Fruit fly (Drosophila melanogaster): ENCODE measurements around the gene vn.
A peak's percentile ranks its signal among the peaks of the same experiment; 100 is the strongest.

vn gene

DNA sequence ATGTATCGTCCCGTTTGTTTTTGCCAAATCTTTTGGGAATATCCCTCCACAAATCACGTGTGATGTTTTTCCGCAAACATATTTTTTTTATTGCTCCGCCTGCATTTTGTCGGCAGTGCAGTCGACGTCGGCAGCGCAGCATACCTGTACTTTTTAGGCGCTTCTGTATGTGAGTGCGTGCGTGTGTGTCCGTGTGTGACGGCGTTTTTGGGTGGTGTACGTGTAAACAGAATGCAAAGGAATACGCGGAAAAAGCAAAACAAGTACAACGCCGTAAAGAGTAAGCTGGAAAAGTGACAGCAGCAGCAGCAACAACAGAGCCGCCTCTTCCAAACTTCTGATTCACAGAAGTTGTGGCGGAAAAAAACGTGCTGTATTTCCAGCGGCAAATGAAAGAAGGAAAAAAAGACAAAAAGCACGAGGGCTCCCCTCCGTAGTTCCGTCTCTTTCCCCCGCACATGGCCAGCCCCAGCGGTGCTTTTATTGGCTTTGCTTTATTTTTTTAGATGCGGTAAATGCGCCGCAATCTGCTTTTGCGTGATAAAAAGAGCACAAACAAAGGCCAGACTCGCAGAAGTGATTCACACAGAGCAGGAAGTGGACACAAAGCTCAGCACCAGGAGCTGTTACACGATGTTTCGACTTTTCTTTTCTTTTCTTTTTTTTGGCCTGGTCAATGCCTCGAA is 75.2 kb downstream of the vn start:
- TF ChIP-seq Dif (GFP tag; optimal IDR thresholded peaks at IDR 0.05; ENCODE audit: partially characterized antibody) (peak; percentile 8), psq (GFP tag; optimal IDR thresholded peaks at IDR 0.05) (peak; percentile 95), CG9705 (GFP tag; optimal IDR thresholded peaks at IDR 0.05) (peak; percentile 15), jim (GFP tag; optimal IDR thresholded peaks at IDR 0.05) (peak; percentile 41), Sp1 (GFP tag; optimal IDR thresholded peaks at IDR 0.05) (peak; percentile 60), HLH106 (tag; optimal IDR thresholded peaks at IDR 0.05) (peak; percentile 9), fru (GFP tag; optimal IDR thresholded peaks at IDR 0.05) (no peak), Rel (GFP tag; optimal IDR thresholded peaks at IDR 0.05) (no peak), Rel (tag; optimal IDR thresholded peaks at IDR 0.05) (peak; percentile 95), rgr (GFP tag; optimal IDR thresholded peaks at IDR 0.05) (no peak), Dfd (GFP tag; optimal IDR thresholded peaks at IDR 0.05) (no peak), Vsx2 (GFP tag; optimal IDR thresholded peaks at IDR 0.05; ENCODE audit: partially characterized antibody) (no peak)

DNA sequence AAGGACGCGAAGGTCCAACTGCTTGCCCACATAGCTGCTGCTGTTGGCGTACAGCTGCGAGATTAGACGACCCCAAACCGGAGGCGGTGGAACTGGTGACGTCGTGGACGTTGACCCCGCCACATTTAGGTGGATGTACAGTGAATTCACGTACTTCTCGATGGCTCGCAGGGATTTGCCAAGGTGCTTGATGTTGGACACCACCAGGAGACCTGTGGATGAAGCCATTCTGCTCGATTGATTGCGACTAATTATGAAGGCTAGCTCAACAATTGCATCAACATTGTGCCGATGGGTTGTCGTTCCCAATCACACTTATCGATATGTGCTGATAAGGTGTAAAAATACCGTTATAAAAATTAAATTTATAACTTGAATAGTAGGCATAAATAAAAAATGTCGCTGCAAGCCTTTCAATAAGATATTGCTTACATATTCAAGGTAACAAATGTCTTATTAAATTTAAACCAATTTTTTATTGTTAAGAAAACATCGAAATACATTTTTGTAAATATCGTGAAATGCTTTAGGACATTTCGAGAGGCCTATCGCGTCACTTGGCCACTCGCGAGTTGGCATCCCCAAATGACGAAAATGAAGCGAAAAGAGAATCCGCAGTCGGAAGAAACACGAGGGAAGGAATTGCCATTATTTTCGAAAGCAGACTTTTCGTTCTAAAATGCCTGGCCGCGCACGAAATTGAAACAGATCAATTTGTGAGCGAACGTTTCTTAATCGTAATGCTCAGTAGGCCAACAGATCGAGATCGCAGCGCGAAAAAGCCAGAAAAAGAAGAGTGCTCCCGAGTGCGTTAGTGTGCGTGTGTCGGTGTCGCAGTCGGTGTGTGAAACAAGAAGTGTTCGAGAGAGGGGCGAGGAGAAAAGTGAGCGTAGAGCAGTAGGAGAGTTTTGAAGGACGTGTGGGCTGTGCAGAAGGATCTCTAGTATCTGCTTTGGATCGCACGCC is 76.6 kb downstream of the vn start, which contains the start of the genes Ppat-Dpck and scny:
Gene Ppat-Dpck, minus strand, starts transcription at position 263 of the 966 bp plus-strand sequence.
Gene scny, plus strand, starts transcription at position 471 of the 966 bp plus-strand sequence.
- TF ChIP-seq tai (GFP tag; optimal IDR thresholded peaks at IDR 0.05) (no peak), foxo (GFP tag; optimal IDR thresholded peaks at IDR 0.05) (peak in 1 of 2 experiments; percentile 43), fru (GFP tag; optimal IDR thresholded peaks at IDR 0.05) (no peak), Hnf4 (GFP tag; optimal IDR thresholded peaks at IDR 0.05) (no peak), sv (GFP tag; optimal IDR thresholded peaks at IDR 0.05) (no peak), CG9705 (GFP tag; optimal IDR thresholded peaks at IDR 0.05) (no peak), GATAd (GFP tag; optimal IDR thresholded peaks at IDR 0.05) (no peak), N (GFP tag; optimal IDR thresholded peaks at IDR 0.05) (peak; percentile 49), dsf (GFP tag; optimal IDR thresholded peaks at IDR 0.05; ENCODE audit: borderline replicate concordance) (no peak), CrebA (GFP tag; optimal IDR thresholded peaks at IDR 0.05; ENCODE audit: borderline replicate concordance) (no peak), pan (optimal IDR thresholded peaks at IDR 0.05) (no peak), Rel (GFP tag; optimal IDR thresholded peaks at IDR 0.05) (no peak), Rel (tag; optimal IDR thresholded peaks at IDR 0.05) (peak; percentile 21), brk (GFP tag; optimal IDR thresholded peaks at IDR 0.05) (no peak), Jra (GFP tag; optimal IDR thresholded peaks at IDR 0.05) (peak; percentile 76), Dfd (GFP tag; optimal IDR thresholded peaks at IDR 0.05) (no peak), ey (GFP tag; optimal IDR thresholded peaks at IDR 0.05) (no peak), psq (GFP tag; optimal IDR thresholded peaks at IDR 0.05) (peak; percentile 99), HLH106 (tag; optimal IDR thresholded peaks at IDR 0.05) (peak; percentile 13), woc (GFP tag; optimal IDR thresholded peaks at IDR 0.05) (no peak), Myc (optimal IDR thresholded peaks at IDR 0.05) (no peak), dmrt93B (GFP tag; optimal IDR thresholded peaks at IDR 0.05) (no peak), Sp1 (GFP tag; optimal IDR thresholded peaks at IDR 0.05) (peak; percentile 33), Hr83 (GFP tag; optimal IDR thresholded peaks at IDR 0.05; ENCODE audit: poor library complexity, severe bottlenecking) (peak; percentile 18), dl (GFP tag; optimal IDR thresholded peaks at IDR 0.05; ENCODE audit: insufficient read depth in 1 of 2, partially characterized antibody in 2 of 2) (no peak), Hr78 (GFP tag; optimal IDR thresholded peaks at IDR 0.05) (no peak), sage (GFP tag; optimal IDR thresholded peaks at IDR 0.05) (no peak), lola (GFP tag; optimal IDR thresholded peaks at IDR 0.05) (no peak), Dif (GFP tag; optimal IDR thresholded peaks at IDR 0.05; ENCODE audit: partially characterized antibody) (no peak), rgr (GFP tag; optimal IDR thresholded peaks at IDR 0.05) (peak; percentile 35), h (GFP tag; optimal IDR thresholded peaks at IDR 0.05) (peak; percentile 57), Mio (GFP tag; optimal IDR thresholded peaks at IDR 0.05) (no peak), br (GFP tag; optimal IDR thresholded peaks at IDR 0.05) (no peak), Abd-B (GFP tag; optimal IDR thresholded peaks at IDR 0.05) (no peak), OdsH (GFP tag; optimal IDR thresholded peaks at IDR 0.05) (peak; percentile 1), usp (GFP tag; optimal IDR thresholded peaks at IDR 0.05) (no peak), Vsx2 (GFP tag; optimal IDR thresholded peaks at IDR 0.05; ENCODE audit: partially characterized antibody) (no peak)

Measured in whole organism, wandering third instar larva.